Worm (Caenorhabditis elegans) whole organism, late embryonic: ENCODE results near the gene repo-1.

Experiments
- F13H6.1 ChIP-seq: sonication (generic microtip); optimal IDR thresholded peaks from 2 replicates; lab custom pipeline; 2016; ENCODE audit warnings: missing genetic modification characterization, missing compliant biosample characterization
- ceh-2 ChIP-seq: sonication (generic microtip); optimal IDR thresholded peaks from 2 replicates; lab custom pipeline; 2016; ENCODE audit warnings: missing genotype, missing genetic modification characterization, missing compliant biosample characterization
- hlh-30 ChIP-seq: sonication (generic microtip); optimal IDR thresholded peaks from 2 replicates; lab custom pipeline; 2017; ENCODE audit warnings: antibody characterized with exemption, missing genetic modification characterization, missing compliant biosample characterization; ENCODE audit not compliant: insufficient read depth
- mec-3 ChIP-seq: sonication (generic microtip); optimal IDR thresholded peaks from 2 replicates; lab custom pipeline; 2016; ENCODE audit warnings: borderline replicate concordance, missing genetic modification characterization, missing compliant biosample characterization
- nfya-1 ChIP-seq: sonication (generic microtip); optimal IDR thresholded peaks from 2 replicates; lab custom pipeline; 2017; ENCODE audit warnings: missing genetic modification characterization, mild to moderate bottlenecking, missing compliant biosample characterization, antibody characterized with exemption, moderate library complexity
- sox-4 ChIP-seq: sonication (generic microtip); optimal IDR thresholded peaks from 2 replicates; lab custom pipeline; 2017; ENCODE audit warnings: mild to moderate bottlenecking, missing genetic modification characterization, inconsistent platforms, missing compliant biosample characterization

DNA sequence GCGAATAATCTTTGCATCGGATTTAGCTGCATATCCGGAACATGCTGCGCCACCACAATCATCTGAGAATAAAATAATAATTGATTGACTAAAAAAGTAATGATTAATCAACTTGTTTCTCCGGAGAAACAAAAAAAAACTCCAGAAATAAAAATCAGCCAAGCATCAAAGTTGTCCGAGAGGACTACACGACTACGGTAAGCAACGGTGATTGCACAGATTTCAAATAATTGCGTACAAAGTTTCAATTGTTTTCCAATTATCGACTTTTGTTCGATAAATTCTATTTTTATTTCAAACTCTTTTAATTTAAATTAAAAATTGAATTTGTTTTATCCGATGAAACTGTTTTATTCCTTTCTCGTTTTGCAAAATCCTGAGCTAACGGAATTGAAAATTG lies 9.1 kb downstream of the repo-1 start, which contains the start of gene cpsf-4:
- TF ChIP-seq ceh-2 = no peak
- no peak for TF ChIP-seq sox-4
- no peak for TF ChIP-seq hlh-30 (tag; lab: Kevin White, UChicago)
- TF ChIP-seq F13H6.1 (tag; lab: Kevin White, UChicago) = no peak
- no peak for TF ChIP-seq nfya-1
- no peak for TF ChIP-seq mec-3 (tag; lab: Kevin White, UChicago)
